Worm (Caenorhabditis elegans) whole organism, L3 larva: ENCODE measurements around the gene xbx-5.

Experiments
- ZK546.5 ChIP-seq: sonication (generic microtip); optimal IDR thresholded peaks from 2 replicates; lab custom pipeline; 2017; ENCODE audit warnings: missing biosample characterization, missing genetic modification characterization
- ceh-28 ChIP-seq: fragments of 150-350 bp; optimal IDR thresholded peaks from 2 replicates; lab custom pipeline; 2014; ENCODE audit warnings: missing biosample characterization, missing genetic modification reagents, missing genetic modification characterization
- ceh-82 ChIP-seq: fragments of 150-350 bp; optimal IDR thresholded peaks from 2 replicates; lab custom pipeline; 2014; ENCODE audit warnings: missing biosample characterization, missing genetic modification characterization
- elt-1 ChIP-seq: fragments of 150-350 bp; optimal IDR thresholded peaks from 2 replicates; lab custom pipeline; 2014; ENCODE audit warnings: missing biosample characterization, missing genetic modification characterization
- lin-15B ChIP-seq: fragments of 150-350 bp; optimal IDR thresholded peaks from 2 replicates; lab custom pipeline; 2014; ENCODE audit warnings: missing biosample characterization, missing genetic modification characterization
- nhr-11 ChIP-seq: fragments of 150-350 bp; optimal IDR thresholded peaks from 2 replicates; lab custom pipeline; 2014; ENCODE audit warnings: missing biosample characterization, missing genetic modification characterization
- nhr-12 ChIP-seq: fragments of 150-350 bp; optimal IDR thresholded peaks from 2 replicates; lab custom pipeline; 2014; ENCODE audit warnings: missing biosample characterization, missing genetic modification characterization
- nhr-237 ChIP-seq: fragments of 150-350 bp; optimal IDR thresholded peaks from 2 replicates; lab custom pipeline; 2014; ENCODE audit warnings: missing biosample characterization, missing genetic modification characterization
- nhr-25 ChIP-seq: sonication (generic microtip); optimal IDR thresholded peaks from 2 replicates; lab custom pipeline; 2017; ENCODE audit warnings: missing biosample characterization, missing genetic modification characterization
- nhr-77 ChIP-seq: fragments of 150-350 bp; optimal IDR thresholded peaks from 2 replicates; lab custom pipeline; 2014; ENCODE audit warnings: missing biosample characterization, missing genetic modification characterization
- pha-4 ChIP-seq: fragments of 150-350 bp; optimal IDR thresholded peaks from 2 replicates; lab custom pipeline; 2014; ENCODE audit warnings: missing biosample characterization, missing genetic modification reagents, missing genetic modification characterization
- tbx-2 ChIP-seq: sonication (generic microtip); optimal IDR thresholded peaks from 2 replicates; lab custom pipeline; 2016; ENCODE audit warnings: mild to moderate bottlenecking, missing genetic modification characterization, missing compliant biosample characterization
- ztf-11 ChIP-seq: fragments of 150-350 bp; optimal IDR thresholded peaks from 2 replicates; lab custom pipeline; 2014; ENCODE audit warnings: missing biosample characterization, missing genetic modification characterization

DNA sequence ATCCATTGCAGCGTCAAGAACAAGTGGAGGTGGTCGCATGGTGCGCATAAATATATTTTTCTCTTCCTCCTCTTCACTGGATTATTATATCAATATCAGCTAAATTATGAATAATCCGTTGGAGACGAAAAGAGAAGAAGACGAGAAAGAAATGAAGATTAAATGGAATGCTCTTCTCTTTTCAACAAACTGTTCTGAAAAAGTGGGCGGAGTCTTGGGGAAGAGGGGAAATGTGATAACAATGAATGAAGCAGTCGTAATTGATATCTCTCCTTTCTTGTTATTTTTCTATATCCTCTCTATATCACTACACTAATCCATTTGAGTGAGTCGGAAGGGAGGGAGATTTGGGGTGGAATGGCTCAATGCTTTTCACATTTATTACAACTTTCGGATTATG, 45.0 kb downstream of the xbx-5 start, which contains the start of gene arcp-1:
- TF ChIP-seq tbx-2 (tag; lab: Kevin White, UChicago) (no peak), ceh-28 (tag; lab: Kevin White, UChicago) (no peak), nhr-77 (tag; lab: Kevin White, UChicago) (no peak), ceh-82 (tag; lab: Kevin White, UChicago) (no peak), ztf-11 (tag; lab: Kevin White, UChicago) (no peak), nhr-12 (no peak), nhr-11 (tag; lab: Kevin White, UChicago) (no peak), nhr-25 (tag; lab: Kevin White, UChicago) (no peak), nhr-237 (tag; lab: Kevin White, UChicago) (no peak), pha-4 (no peak), ZK546.5 (tag; lab: Kevin White, UChicago) (no peak), lin-15B (tag; lab: Kevin White, UChicago) (no peak), elt-1 (tag; lab: Kevin White, UChicago) (no peak)
